Fruit fly (Drosophila melanogaster) whole organism, embryonic: Measurements from ENCODE around the gene UQCR-C1.
A peak's percentile ranks its signal among the peaks of the same experiment; 100 is the strongest.

ENCODE experiments used
- CG10209 ChIP-seq: fragments of 200-800 bp; sonication (Bioruptor generic); optimal IDR thresholded peaks from 3 replicates; lab custom pipeline; 2017; ENCODE audit warnings: missing biosample characterization, mild to moderate bottlenecking, missing genetic modification characterization, missing genetic modification reagents
- CG11093 ChIP-seq: fragments of 200-800 bp; sonication (Bioruptor generic); IDR thresholded peaks from 3 replicates; pipeline ENCODE4 v1.3.6; 2022; ENCODE audit warnings: missing biosample characterization, missing genetic modification characterization
- CG11695 ChIP-seq: fragments of 200-800 bp; sonication (Bioruptor generic); IDR thresholded peaks from 3 replicates; pipeline ENCODE4 v1.3.6; 2022; ENCODE audit warnings: missing biosample characterization, missing genetic modification characterization
- CG11723 ChIP-seq: fragments of 200-800 bp; sonication (Bioruptor generic); optimal IDR thresholded peaks from 2 replicates; lab custom pipeline; 2017; ENCODE audit warnings: missing biosample characterization, mild to moderate bottlenecking, missing genetic modification characterization
- CG12104 ChIP-seq: fragments of 200-800 bp; sonication (Bioruptor generic); optimal IDR thresholded peaks from 3 replicates; lab custom pipeline; 2016; ENCODE audit warnings: missing biosample characterization, missing genetic modification characterization
- CG12219 ChIP-seq: fragments of 200-800 bp; sonication (Bioruptor generic); optimal IDR thresholded peaks from 3 replicates; lab custom pipeline; 2018; ENCODE audit warnings: missing biosample characterization, mild to moderate bottlenecking, missing genetic modification characterization
- CG13894 ChIP-seq: fragments of 200-800 bp; sonication (Bioruptor generic); optimal IDR thresholded peaks from 3 replicates; lab custom pipeline; 2018; ENCODE audit warnings: missing biosample characterization, mild to moderate bottlenecking, missing genetic modification characterization, moderate library complexity
- CG14965 ChIP-seq: fragments of 200-800 bp; sonication (Bioruptor generic); optimal IDR thresholded peaks from 2 replicates; lab custom pipeline; 2016; ENCODE audit warnings: missing biosample characterization, missing genetic modification characterization, borderline replicate concordance
- CG15269 ChIP-seq: fragments of 200-800 bp; sonication (Bioruptor generic); optimal IDR thresholded peaks from 2 replicates; lab custom pipeline; 2018; ENCODE audit warnings: missing biosample characterization, mild to moderate bottlenecking, missing genetic modification characterization, moderate library complexity
- CG18476 ChIP-seq: fragments of 200-800 bp; sonication (Bioruptor generic); optimal IDR thresholded peaks from 2 replicates; lab custom pipeline; 2016; ENCODE audit warnings: missing biosample characterization, mild to moderate bottlenecking, missing genetic modification characterization
- CG2202 ChIP-seq: fragments of 200-800 bp; sonication (Bioruptor generic); optimal IDR thresholded peaks from 2 replicates; lab custom pipeline; 2018; ENCODE audit warnings: missing biosample characterization, mild to moderate bottlenecking, missing genetic modification characterization
- CG30403 ChIP-seq: fragments of 200-800 bp; sonication (Bioruptor generic); optimal IDR thresholded peaks from 3 replicates; lab custom pipeline; 2016; ENCODE audit warnings: missing biosample characterization, missing genetic modification characterization
- CG31388 ChIP-seq: fragments of 200-800 bp; sonication (Bioruptor generic); optimal IDR thresholded peaks from 2 replicates; lab custom pipeline; 2016; ENCODE audit warnings: missing biosample characterization, missing genetic modification characterization
- CG32532 ChIP-seq: fragments of 200-800 bp; sonication (Bioruptor generic); IDR thresholded peaks from 2 replicates; pipeline ENCODE4 v1.3.6; 2022; ENCODE audit warnings: missing biosample characterization, missing genetic modification characterization
- CG34224 ChIP-seq: fragments of 200-800 bp; sonication (Bioruptor generic); IDR thresholded peaks from 3 replicates; pipeline ENCODE4 v1.3.6; 2022; ENCODE audit warnings: missing biosample characterization, missing genetic modification characterization; ENCODE audit not compliant: partially characterized antibody
- CG4328 ChIP-seq: fragments of 200-800 bp; sonication (Bioruptor generic); optimal IDR thresholded peaks from 3 replicates; lab custom pipeline; 2017; ENCODE audit warnings: missing biosample characterization, missing genetic modification reagents, missing genetic modification characterization
- CG4424 ChIP-seq: fragments of 200-800 bp; sonication (Bioruptor generic); optimal IDR thresholded peaks from 3 replicates; lab custom pipeline; 2016; ENCODE audit warnings: missing biosample characterization, missing genetic modification characterization
- CG5245 ChIP-seq: fragments of 200-800 bp; sonication (Bioruptor generic); optimal IDR thresholded peaks from 3 replicates; lab custom pipeline; 2016; ENCODE audit warnings: missing biosample characterization, missing genetic modification characterization
- CG5953 ChIP-seq: fragments of 200-800 bp; sonication (Bioruptor generic); IDR thresholded peaks from 2 replicates; pipeline ENCODE4 v1.3.6; 2022; ENCODE audit warnings: missing biosample characterization, missing genetic modification characterization
- CG6765 ChIP-seq: fragments of 200-800 bp; sonication (Bioruptor generic); optimal IDR thresholded peaks from 3 replicates; lab custom pipeline; 2017; ENCODE audit warnings: missing biosample characterization, mild to moderate bottlenecking, missing genetic modification characterization
- CG7372 ChIP-seq: fragments of 200-800 bp; sonication (Bioruptor generic); IDR thresholded peaks from 2 replicates; pipeline ENCODE4 v1.3.6; 2022; ENCODE audit warnings: missing biosample characterization, missing genetic modification characterization
- CG9876 ChIP-seq: fragments of 200-800 bp; sonication (Bioruptor generic); optimal IDR thresholded peaks from 2 replicates; lab custom pipeline; 2016; ENCODE audit warnings: missing biosample characterization, missing genetic modification characterization
- Dip3 ChIP-seq: fragments of 200-800 bp; sonication (Bioruptor generic); optimal IDR thresholded peaks from 3 replicates; lab custom pipeline; 2016; ENCODE audit warnings: missing biosample characterization, missing genetic modification characterization
- Drgx ChIP-seq: fragments of 200-800 bp; sonication (Bioruptor generic); IDR thresholded peaks from 2 replicates; pipeline ENCODE4 v1.3.6; 2022; ENCODE audit warnings: missing biosample characterization, missing genetic modification characterization
- Ets65A ChIP-seq: fragments of 200-800 bp; sonication (Bioruptor generic); peaks from one replicate; lab custom pipeline; 2016; ENCODE audit warnings: missing biosample characterization, missing genetic modification characterization
- Hsf ChIP-seq: fragments of 200-800 bp; sonication (Bioruptor generic); optimal IDR thresholded peaks from 3 replicates; lab custom pipeline; 2016; ENCODE audit warnings: missing biosample characterization, missing genetic modification characterization
- Lpt ChIP-seq: fragments of >200 bp; optimal IDR thresholded peaks from 2 replicates; lab custom pipeline; 2018; ENCODE audit warnings: missing biosample characterization, missing genetic modification characterization
- MESR4 ChIP-seq: fragments of 200-800 bp; sonication (Bioruptor generic); optimal IDR thresholded peaks from 2 replicates; lab custom pipeline; 2018; ENCODE audit warnings: missing biosample characterization, mild to moderate bottlenecking, missing genetic modification characterization, moderate library complexity
- NC2α ChIP-seq: fragments of 200-800 bp; sonication (Bioruptor generic); optimal IDR thresholded peaks from 2 replicates; lab custom pipeline; 2016; ENCODE audit warnings: missing biosample characterization, missing genetic modification characterization
- Rx ChIP-seq: fragments of 200-800 bp; sonication (Bioruptor generic); IDR thresholded peaks from 2 replicates; pipeline ENCODE4 v1.3.6; 2022; ENCODE audit warnings: missing biosample characterization, missing genetic modification characterization
- Side ChIP-seq: fragments of 200-800 bp; sonication (Bioruptor generic); optimal IDR thresholded peaks from 2 replicates; lab custom pipeline; 2016; ENCODE audit warnings: missing biosample characterization, missing genetic modification characterization
- Sin3A ChIP-seq: fragments of >200 bp; optimal IDR thresholded peaks from 2 replicates; lab custom pipeline; 2018
- TFAM ChIP-seq: fragments of 200-800 bp; sonication (Bioruptor generic); optimal IDR thresholded peaks from 2 replicates; lab custom pipeline; 2017; ENCODE audit warnings: missing biosample characterization, missing genetic modification characterization, inconsistent platforms
- ac ChIP-seq: fragments of 200-800 bp; sonication (Bioruptor generic); optimal IDR thresholded peaks from 3 replicates; lab custom pipeline; 2017; ENCODE audit warnings: missing biosample characterization, mild to moderate bottlenecking, missing genetic modification characterization
- dpn ChIP-seq, 2 experiments: fragments of 200-800 bp; sonication (Bioruptor generic); optimal IDR thresholded peaks; 3 replicates each; lab custom pipeline; 2016; ENCODE audit warnings: missing biosample characterization in 2 of 2, missing genetic modification characterization in 2 of 2
- ems ChIP-seq: fragments of 200-800 bp; sonication (Bioruptor generic); optimal IDR thresholded peaks from 3 replicates; lab custom pipeline; 2016; ENCODE audit warnings: missing biosample characterization, missing genetic modification characterization
- gce ChIP-seq: fragments of 200-800 bp; sonication (Bioruptor generic); IDR thresholded peaks from 3 replicates; pipeline ENCODE4 v1.3.6; 2022; ENCODE audit warnings: missing biosample characterization, missing genetic modification characterization
- gem ChIP-seq: fragments of 200-800 bp; sonication (Bioruptor generic); optimal IDR thresholded peaks from 2 replicates; lab custom pipeline; 2019; ENCODE audit warnings: missing biosample characterization, mild to moderate bottlenecking, missing genetic modification characterization, moderate library complexity
- ham ChIP-seq: fragments of 200-800 bp; sonication (Bioruptor generic); IDR thresholded peaks from 2 replicates; pipeline ENCODE4 v1.3.6; 2022; ENCODE audit warnings: missing biosample characterization, missing genetic modification characterization
- jing ChIP-seq: fragments of 200-800 bp; sonication (Bioruptor generic); optimal IDR thresholded peaks from 2 replicates; lab custom pipeline; 2018; ENCODE audit warnings: missing biosample characterization, mild to moderate bottlenecking, missing genetic modification characterization
- lab ChIP-seq: fragments of 200-800 bp; sonication (Bioruptor generic); optimal IDR thresholded peaks from 3 replicates; lab custom pipeline; 2017; ENCODE audit warnings: missing biosample characterization, missing genetic modification characterization, mild to moderate bottlenecking, moderate library complexity, missing genetic modification reagents
- lilli ChIP-seq: fragments of 200-800 bp; sonication (Bioruptor generic); optimal IDR thresholded peaks from 3 replicates; lab custom pipeline; 2016; ENCODE audit warnings: missing biosample characterization, missing genetic modification characterization
- maf-S ChIP-seq: fragments of 200-800 bp; sonication (Bioruptor generic); optimal IDR thresholded peaks from 2 replicates; lab custom pipeline; 2016; ENCODE audit warnings: missing biosample characterization, missing genetic modification characterization
- nom ChIP-seq: fragments of 200-800 bp; sonication (Bioruptor generic); optimal IDR thresholded peaks from 2 replicates; lab custom pipeline; 2017; ENCODE audit warnings: missing biosample characterization, missing genetic modification characterization, mild to moderate bottlenecking, moderate library complexity, missing genetic modification reagents
- sna ChIP-seq: fragments of 200-800 bp; sonication (Bioruptor generic); IDR thresholded peaks from 2 replicates; pipeline ENCODE4 v1.3.6; 2022; ENCODE audit warnings: missing biosample characterization, missing genetic modification characterization; ENCODE audit not compliant: partially characterized antibody
- tna ChIP-seq: fragments of 200-800 bp; sonication (Bioruptor generic); IDR thresholded peaks from 2 replicates; pipeline ENCODE4 v1.3.6; 2022; ENCODE audit warnings: missing biosample characterization, missing genetic modification characterization; ENCODE audit not compliant: partially characterized antibody
- trh ChIP-seq: fragments of 200-800 bp; sonication (Bioruptor generic); optimal IDR thresholded peaks from 2 replicates; lab custom pipeline; 2016; ENCODE audit warnings: missing biosample characterization, missing genetic modification characterization
- twi ChIP-seq: fragments of 200-800 bp; optimal IDR thresholded peaks from 2 replicates; lab custom pipeline; 2019; ENCODE audit warnings: missing biosample characterization, mild to moderate bottlenecking, missing genetic modification characterization, moderate library complexity
- unc-4 ChIP-seq: fragments of 200-800 bp; sonication (Bioruptor generic); IDR thresholded peaks from 2 replicates; pipeline ENCODE4 v1.3.6; 2022; ENCODE audit warnings: missing biosample characterization, missing genetic modification characterization; ENCODE audit not compliant: partially characterized antibody
- wek ChIP-seq: fragments of 200-800 bp; sonication (Bioruptor generic); optimal IDR thresholded peaks from 3 replicates; lab custom pipeline; 2018; ENCODE audit warnings: missing biosample characterization, mild to moderate bottlenecking, missing genetic modification characterization, moderate library complexity
- wor ChIP-seq: fragments of 200-800 bp; sonication (Bioruptor generic); IDR thresholded peaks from 2 replicates; pipeline ENCODE4 v1.3.6; 2022; ENCODE audit warnings: missing biosample characterization, missing genetic modification characterization

The UQCR-C1 gene

dm6 chr3R:14886011-14886534 is 4.0 kb upstream of the UQCR-C1 start, which contains the start of the genes Rrp6, CG33331 and CG33332:
Gene Rrp6 (minus strand): TSS chr3R:14886246.
Gene CG33331 (plus strand): TSS chr3R:14886456.
Gene CG33332 (plus strand): TSS chr3R:14886456.
- TF ChIP-seq Sin3A (peak; percentile 14), gem (tag; lab: Kevin White, UChicago) (peak; percentile 80), NC2α (GFP tag; lab: Kevin White, UChicago) (no peak), unc-4 (peak; percentile 49), CG15269 (tag; lab: Kevin White, UChicago) (peak; percentile 79), MESR4 (GFP tag; lab: Kevin White, UChicago) (peak; percentile 46), ham (GFP tag; lab: Robert Waterston, UW) (no peak), CG30403 (GFP tag; lab: Kevin White, UChicago) (peak; percentile 86), ems (GFP tag; lab: Kevin White, UChicago) (peak; percentile 47), gce (no peak), dpn (GFP tag; optimal IDR thresholded peaks at IDR 0.05; lab: Kevin White, UChicago) (peak; percentile 67 to 80), lab (GFP tag; lab: Kevin White, UChicago) (peak; percentile 83), CG12219 (GFP tag; lab: Kevin White, UChicago) (peak; percentile 10), ac (no peak), CG10209 (GFP tag; lab: Kevin White, UChicago) (peak; percentile 76), CG34224 (GFP tag; lab: Robert Waterston, UW) (peak; percentile 80), wor (GFP tag; lab: Robert Waterston, UW) (0 out of 2 replicates have a peak, but pooled peaks have one; percentile 22), CG11093 (no peak), Drgx (GFP tag; lab: Robert Waterston, UW) (peak; percentile 43), CG14965 (GFP tag; lab: Kevin White, UChicago) (no peak), Side (GFP tag; lab: Kevin White, UChicago) (peak; percentile 35), CG18476 (GFP tag; lab: Kevin White, UChicago) (peak; percentile 54), CG31388 (GFP tag; lab: Kevin White, UChicago) (peak; percentile 27), CG7372 (peak; percentile 48; the same call in 1 of the 2 replicates), twi (tag; lab: Kevin White, UChicago) (peak; percentile 61), Rx (GFP tag; lab: Robert Waterston, UW) (no peak), CG11723 (GFP tag; lab: Kevin White, UChicago) (peak; percentile 55), CG9876 (GFP tag; lab: Kevin White, UChicago) (peak; percentile 33), CG5245 (GFP tag; lab: Kevin White, UChicago) (peak; percentile 38), CG13894 (tag; lab: Kevin White, UChicago) (peak; percentile 66), lilli (peak; percentile 79), nom (peak; percentile 65), Lpt (GFP tag; lab: Kevin White, UChicago) (no peak), jing (no peak), CG2202 (tag; lab: Kevin White, UChicago) (no peak), Ets65A (GFP tag; lab: Kevin White, UChicago) (peak; percentile 97), CG11695 (GFP tag; lab: Robert Waterston, UW) (peak; percentile 64; the same call in 2 of the 3 replicates), CG12104 (GFP tag; lab: Kevin White, UChicago) (peak; percentile 72), trh (GFP tag; lab: Kevin White, UChicago) (peak; percentile 23), CG4328 (GFP tag; lab: Kevin White, UChicago) (peak; percentile 64), CG4424 (GFP tag; lab: Kevin White, UChicago) (peak; percentile 61), TFAM (GFP tag; lab: Kevin White, UChicago) (no peak), CG32532 (GFP tag; lab: Robert Waterston, UW) (peak; percentile 74), maf-S (GFP tag; lab: Kevin White, UChicago) (peak; percentile 61), CG5953 (no peak), wek (GFP tag; lab: Kevin White, UChicago) (no peak), Dip3 (peak; percentile 67), sna (GFP tag; lab: Robert Waterston, UW) (0 out of 2 replicates have a peak, but pooled peaks have one; percentile 39), Hsf (GFP tag; lab: Kevin White, UChicago) (peak; percentile 66), tna (GFP tag; lab: Robert Waterston, UW) (no peak), CG6765 (GFP tag; lab: Kevin White, UChicago) (peak; percentile 20)
